Fruit fly (Drosophila melanogaster) whole organism, embryonic: ENCODE measurements around the gene CG34180.

Experiments used
- Antp ChIP-seq: fragments of 200-800 bp; sonication (Bioruptor generic); optimal IDR thresholded peaks from 3 replicates; lab custom pipeline; 2016; ENCODE audit warnings: missing biosample characterization, missing genetic modification characterization
- Bgb ChIP-seq: fragments of 200-800 bp; sonication (Bioruptor generic); IDR thresholded peaks from 2 replicates; pipeline ENCODE4 v1.3.6; 2022; ENCODE audit warnings: missing biosample characterization, missing genetic modification characterization; ENCODE audit not compliant: partially characterized antibody
- CG10274 ChIP-seq: fragments of 200-800 bp; sonication (Bioruptor generic); optimal IDR thresholded peaks from 3 replicates; lab custom pipeline; 2017; ENCODE audit warnings: missing biosample characterization, mild to moderate bottlenecking, missing genetic modification characterization
- CG12299 ChIP-seq: fragments of 200-800 bp; sonication (Bioruptor generic); optimal IDR thresholded peaks from 2 replicates; lab custom pipeline; 2018; ENCODE audit warnings: missing biosample characterization, mild to moderate bottlenecking, missing genetic modification characterization
- CG14667 ChIP-seq: fragments of 200-800 bp; sonication (Bioruptor generic); IDR thresholded peaks from 2 replicates; pipeline ENCODE4 v1.3.6; 2022; ENCODE audit warnings: missing biosample characterization, missing genetic modification characterization
- CG16815 ChIP-seq: fragments of 200-800 bp; sonication (Bioruptor generic); optimal IDR thresholded peaks from 3 replicates; lab custom pipeline; 2017; ENCODE audit warnings: missing biosample characterization, mild to moderate bottlenecking, missing genetic modification characterization
- CG16863 ChIP-seq: fragments of 200-800 bp; sonication (Bioruptor generic); optimal IDR thresholded peaks from 3 replicates; lab custom pipeline; 2016; ENCODE audit warnings: missing biosample characterization, missing genetic modification characterization
- CG17359 ChIP-seq: fragments of 200-800 bp; sonication (Bioruptor generic); optimal IDR thresholded peaks from 3 replicates; lab custom pipeline; 2018; ENCODE audit warnings: missing biosample characterization, mild to moderate bottlenecking, missing genetic modification characterization, moderate library complexity
- CG1832 ChIP-seq: fragments of 200-800 bp; sonication (Bioruptor generic); optimal IDR thresholded peaks from 2 replicates; lab custom pipeline; 2017; ENCODE audit warnings: missing biosample characterization, mild to moderate bottlenecking, missing genetic modification characterization, inconsistent platforms
- CG18619 ChIP-seq: fragments of 200-800 bp; sonication (Bioruptor generic); optimal IDR thresholded peaks from 3 replicates; lab custom pipeline; 2017; ENCODE audit warnings: missing biosample characterization, mild to moderate bottlenecking, missing genetic modification characterization
- CG2120 ChIP-seq: fragments of 200-800 bp; sonication (Bioruptor generic); optimal IDR thresholded peaks from 3 replicates; lab custom pipeline; 2016; ENCODE audit warnings: missing biosample characterization, missing genetic modification characterization
- CG3163 ChIP-seq: fragments of 200-800 bp; sonication (Bioruptor generic); optimal IDR thresholded peaks from 3 replicates; lab custom pipeline; 2016; ENCODE audit warnings: missing biosample characterization, missing genetic modification characterization
- CG33557 ChIP-seq: fragments of 200-800 bp; sonication (Bioruptor generic); optimal IDR thresholded peaks from 2 replicates; lab custom pipeline; 2019; ENCODE audit warnings: missing biosample characterization, mild to moderate bottlenecking, missing genetic modification characterization, moderate library complexity
- CG3407 ChIP-seq: fragments of 200-800 bp; sonication (Bioruptor generic); optimal IDR thresholded peaks from 2 replicates; lab custom pipeline; 2018; ENCODE audit warnings: missing biosample characterization, mild to moderate bottlenecking, missing genetic modification characterization
- CG3847 ChIP-seq: fragments of 200-800 bp; sonication (Bioruptor generic); IDR thresholded peaks from 2 replicates; pipeline ENCODE4 v1.3.6; 2022; ENCODE audit warnings: missing biosample characterization, missing genetic modification characterization
- CG3995 ChIP-seq: fragments of 200-800 bp; sonication (Bioruptor generic); optimal IDR thresholded peaks from 3 replicates; lab custom pipeline; 2016; ENCODE audit warnings: missing biosample characterization, missing genetic modification characterization
- CG4328 ChIP-seq: fragments of 200-800 bp; sonication (Bioruptor generic); optimal IDR thresholded peaks from 3 replicates; lab custom pipeline; 2017; ENCODE audit warnings: missing biosample characterization, missing genetic modification reagents, missing genetic modification characterization
- CG4707 ChIP-seq: fragments of 200-800 bp; sonication (Bioruptor generic); optimal IDR thresholded peaks from 2 replicates; lab custom pipeline; 2018; ENCODE audit warnings: missing biosample characterization, mild to moderate bottlenecking, missing genetic modification characterization, moderate library complexity
- CG5953 ChIP-seq: fragments of 200-800 bp; sonication (Bioruptor generic); IDR thresholded peaks from 2 replicates; pipeline ENCODE4 v1.3.6; 2022; ENCODE audit warnings: missing biosample characterization, missing genetic modification characterization
- CG6683 ChIP-seq: fragments of 200-800 bp; sonication (Bioruptor generic); optimal IDR thresholded peaks from 2 replicates; lab custom pipeline; 2017; ENCODE audit warnings: missing biosample characterization, mild to moderate bottlenecking, missing genetic modification characterization, missing genetic modification reagents
- CG8924 ChIP-seq: fragments of 200-800 bp; optimal IDR thresholded peaks from 3 replicates; lab custom pipeline; 2019; ENCODE audit warnings: missing biosample characterization, mild to moderate bottlenecking, missing genetic modification characterization, moderate library complexity
- CG9797 ChIP-seq: fragments of 200-800 bp; sonication (Bioruptor generic); optimal IDR thresholded peaks from 3 replicates; lab custom pipeline; 2018; ENCODE audit warnings: missing biosample characterization, mild to moderate bottlenecking, missing genetic modification characterization
- CG9817 ChIP-seq: fragments of 200-800 bp; sonication (Bioruptor generic); optimal IDR thresholded peaks from 2 replicates; lab custom pipeline; 2018; ENCODE audit warnings: missing biosample characterization, mild to moderate bottlenecking, missing genetic modification characterization, moderate library complexity
- D19A ChIP-seq: fragments of 200-800 bp; optimal IDR thresholded peaks from 3 replicates; lab custom pipeline; 2019; ENCODE audit warnings: missing biosample characterization, mild to moderate bottlenecking, missing genetic modification characterization, moderate library complexity
- Dfd ChIP-seq, 2 experiments: fragments of >200 bp; optimal IDR thresholded peaks; 2 replicates each; lab custom pipeline; 2017; ENCODE audit warnings: missing biosample characterization in 2 of 2, missing genetic modification characterization in 2 of 2
- Gsc ChIP-seq: fragments of 200-800 bp; sonication (Bioruptor generic); IDR thresholded peaks from 2 replicates; pipeline ENCODE4 v1.3.6; 2022; ENCODE audit warnings: missing biosample characterization, missing genetic modification characterization
- Hr51 ChIP-seq, 2 experiments: fragments of 200-800 bp; sonication (Bioruptor generic); optimal IDR thresholded peaks; 2 replicates in 1 of 2; 3 replicates in 1 of 2; lab custom pipeline; 2016 to 2018; ENCODE audit warnings: missing biosample characterization in 2 of 2, missing genetic modification characterization in 2 of 2, mild to moderate bottlenecking in 1 of 2, moderate library complexity in 1 of 2
- Lpt ChIP-seq: fragments of >200 bp; optimal IDR thresholded peaks from 2 replicates; lab custom pipeline; 2018; ENCODE audit warnings: missing biosample characterization, missing genetic modification characterization
- Nf-YA ChIP-seq: fragments of 200-800 bp; sonication (Bioruptor generic); IDR thresholded peaks from 2 replicates; pipeline ENCODE4 v1.3.6; 2022; ENCODE audit warnings: missing biosample characterization, missing genetic modification characterization
- Opbp ChIP-seq: fragments of 200-800 bp; sonication (Bioruptor generic); IDR thresholded peaks from 3 replicates; pipeline ENCODE4 v1.3.6; 2022; ENCODE audit warnings: missing biosample characterization, missing genetic modification characterization; ENCODE audit not compliant: partially characterized antibody
- Ssrp ChIP-seq: fragments of 200-800 bp; sonication (Bioruptor generic); optimal IDR thresholded peaks from 2 replicates; lab custom pipeline; 2018; ENCODE audit warnings: missing biosample characterization, mild to moderate bottlenecking, missing genetic modification characterization, moderate library complexity
- Vsx1 ChIP-seq: fragments of 200-800 bp; sonication (Bioruptor generic); optimal IDR thresholded peaks from 2 replicates; lab custom pipeline; 2017; ENCODE audit warnings: missing biosample characterization, mild to moderate bottlenecking, missing genetic modification characterization, missing genetic modification reagents
- btn ChIP-seq: fragments of 200-800 bp; sonication (Bioruptor generic); optimal IDR thresholded peaks from 2 replicates; lab custom pipeline; 2016; ENCODE audit warnings: missing biosample characterization, missing genetic modification characterization
- chn ChIP-seq: fragments of 200-800 bp; sonication (Bioruptor generic); optimal IDR thresholded peaks from 2 replicates; lab custom pipeline; 2016; ENCODE audit warnings: missing biosample characterization, missing genetic modification characterization
- dmrt11E ChIP-seq: fragments of 200-800 bp; sonication (Bioruptor generic); optimal IDR thresholded peaks from 3 replicates; lab custom pipeline; 2018; ENCODE audit warnings: missing biosample characterization, mild to moderate bottlenecking, missing genetic modification characterization, moderate library complexity
- fd102C ChIP-seq: fragments of 200-800 bp; sonication (Bioruptor generic); optimal IDR thresholded peaks from 2 replicates; lab custom pipeline; 2018; ENCODE audit warnings: missing biosample characterization, mild to moderate bottlenecking, missing genetic modification characterization, moderate library complexity
- gcm2 ChIP-seq: fragments of 200-800 bp; sonication (Bioruptor generic); optimal IDR thresholded peaks from 2 replicates; lab custom pipeline; 2016; ENCODE audit warnings: missing biosample characterization, missing genetic modification characterization
- ham ChIP-seq: fragments of 200-800 bp; sonication (Bioruptor generic); IDR thresholded peaks from 2 replicates; pipeline ENCODE4 v1.3.6; 2022; ENCODE audit warnings: missing biosample characterization, missing genetic modification characterization
- hb ChIP-seq: fragments of 200-800 bp; sonication (Bioruptor generic); IDR thresholded peaks from 3 replicates; pipeline ENCODE4 v1.3.6; 2022; ENCODE audit warnings: missing biosample characterization, missing genetic modification characterization; ENCODE audit not compliant: partially characterized antibody
- mld ChIP-seq: fragments of 200-800 bp; sonication (Bioruptor generic); IDR thresholded peaks from 3 replicates; pipeline ENCODE4 v1.3.6; 2022; ENCODE audit warnings: missing biosample characterization, missing genetic modification characterization; ENCODE audit not compliant: partially characterized antibody
- odd ChIP-seq: fragments of 200-800 bp; sonication (Bioruptor generic); optimal IDR thresholded peaks from 2 replicates; lab custom pipeline; 2017; ENCODE audit warnings: missing biosample characterization, mild to moderate bottlenecking, missing genetic modification characterization
- pho ChIP-seq: fragments of 200-800 bp; sonication (Bioruptor generic); optimal IDR thresholded peaks from 2 replicates; lab custom pipeline; 2016; ENCODE audit warnings: missing biosample characterization, missing genetic modification characterization
- pzg ChIP-seq: fragments of 200-800 bp; sonication (Bioruptor generic); optimal IDR thresholded peaks from 3 replicates; lab custom pipeline; 2018; ENCODE audit warnings: missing biosample characterization, mild to moderate bottlenecking, missing genetic modification characterization, moderate library complexity
- salm ChIP-seq: fragments of 200-800 bp; sonication (Bioruptor generic); optimal IDR thresholded peaks from 2 replicates; lab custom pipeline; 2018; ENCODE audit warnings: missing biosample characterization, mild to moderate bottlenecking, missing genetic modification characterization
- sens-2 ChIP-seq: fragments of 200-800 bp; sonication (Bioruptor generic); IDR thresholded peaks from 2 replicates; pipeline ENCODE4 v1.3.6; 2022; ENCODE audit warnings: missing biosample characterization, missing genetic modification characterization
- stc ChIP-seq: fragments of 200-800 bp; sonication (Bioruptor generic); IDR thresholded peaks from 2 replicates; pipeline ENCODE4 v1.3.6; 2022; ENCODE audit warnings: missing biosample characterization, missing genetic modification characterization
- toy ChIP-seq: fragments of 200-800 bp; sonication (Bioruptor generic); IDR thresholded peaks from 2 replicates; pipeline ENCODE4 v1.3.6; 2022; ENCODE audit warnings: missing biosample characterization, missing genetic modification characterization
- tup ChIP-seq: fragments of 200-800 bp; sonication (Bioruptor generic); optimal IDR thresholded peaks from 2 replicates; lab custom pipeline; 2016; ENCODE audit warnings: missing biosample characterization, mild to moderate bottlenecking, missing genetic modification characterization, moderate library complexity
- usp ChIP-seq: fragments of >200 bp; optimal IDR thresholded peaks from 2 replicates; lab custom pipeline; 2017; ENCODE audit warnings: missing biosample characterization, missing genetic modification characterization
- vfl ChIP-seq: fragments of 200-800 bp; sonication (Bioruptor generic); optimal IDR thresholded peaks from 2 replicates; lab custom pipeline; 2016; ENCODE audit warnings: missing biosample characterization, missing genetic modification characterization
- wek ChIP-seq: fragments of 200-800 bp; sonication (Bioruptor generic); optimal IDR thresholded peaks from 3 replicates; lab custom pipeline; 2018; ENCODE audit warnings: missing biosample characterization, mild to moderate bottlenecking, missing genetic modification characterization, moderate library complexity
- yki ChIP-seq: fragments of >200 bp; optimal IDR thresholded peaks from 3 replicates; lab custom pipeline; 2018

CG34180 gene

dm6 chr2L:6037830-6038229 is 22.5 kb upstream of the CG34180 start, which contains the start of the genes CG9117 and CG31643 (continued):
- TF ChIP-seq CG10274 (GFP tag; lab: Kevin White, UChicago) (no peak), usp (no peak), mld (GFP tag; lab: Robert Waterston, UW) (no peak), Hr51 (GFP tag; optimal IDR thresholded peaks at IDR 0.05; lab: Kevin White, UChicago) (no peak), wek (no peak), Vsx1 (GFP tag; lab: Kevin White, UChicago) (no peak), tup (no peak), Nf-YA (GFP tag; lab: Robert Waterston, UW) (no peak), CG6683 (GFP tag; lab: Kevin White, UChicago) (peak; percentile 29), odd (GFP tag; lab: Kevin White, UChicago) (no peak), CG4707 (no peak), CG4328 (GFP tag; lab: Kevin White, UChicago) (no peak), Dfd (GFP tag; optimal IDR thresholded peaks at IDR 0.05; lab: Kevin White, UChicago) (no peak), salm (no peak), CG8924 (tag; lab: Kevin White, UChicago) (peak; percentile 53), CG2120 (GFP tag; lab: Kevin White, UChicago) (peak; percentile 85), Lpt (GFP tag; lab: Kevin White, UChicago) (no peak), dmrt11E (peak; percentile 48), Opbp (GFP tag; lab: Robert Waterston, UW) (no peak), toy (GFP tag; lab: Robert Waterston, UW) (no peak), yki (lab: Kevin White, UChicago) (no peak), CG16815 (GFP tag; lab: Kevin White, UChicago) (no peak), CG1832 (GFP tag; lab: Kevin White, UChicago) (no peak), btn (no peak), sens-2 (GFP tag; lab: Robert Waterston, UW) (no peak), CG5953 (GFP tag; lab: Robert Waterston, UW) (no peak), stc (GFP tag; lab: Robert Waterston, UW) (peak; percentile 21; the same call in 1 of the 2 replicates), CG33557 (peak; percentile 20), CG12299 (tag; lab: Kevin White, UChicago) (peak; percentile 31), CG3995 (GFP tag; lab: Kevin White, UChicago) (no peak), Gsc (GFP tag; lab: Robert Waterston, UW) (no peak), Ssrp (tag; lab: Kevin White, UChicago) (peak; percentile 4), gcm2 (no peak), hb (GFP tag; lab: Robert Waterston, UW) (no peak), chn (GFP tag; lab: Kevin White, UChicago) (peak; percentile 42), CG14667 (GFP tag; lab: Robert Waterston, UW) (no peak), vfl (no peak), CG9797 (GFP tag; lab: Kevin White, UChicago) (no peak), pho (GFP tag; lab: Kevin White, UChicago) (peak; percentile 47), CG9817 (tag; lab: Kevin White, UChicago) (peak; percentile 31), CG16863 (GFP tag; lab: Kevin White, UChicago) (peak; percentile 49), D19A (no peak), ham (GFP tag; lab: Robert Waterston, UW) (no peak), fd102C (no peak), CG3847 (GFP tag; lab: Robert Waterston, UW) (peak; percentile 28; the same call in 1 of the 2 replicates), CG17359 (tag; lab: Kevin White, UChicago) (peak; percentile 61), CG3163 (no peak), Bgb (GFP tag; lab: Robert Waterston, UW) (no peak), Antp (GFP tag; lab: Kevin White, UChicago) (peak; percentile 46), pzg (GFP tag; lab: Kevin White, UChicago) (peak; percentile 64), CG18619 (no peak), CG3407 (GFP tag; lab: Kevin White, UChicago) (no peak)
